Fruit fly (Drosophila melanogaster): ENCODE data around the gene mRpL1.

dm6 chr3R:8349449-8350115 lies 48.3 kb downstream of the mRpL1 start, which contains the start of gene Atg13:
- TF ChIP-seq fru (GFP tag; optimal IDR thresholded peaks at IDR 0.05): no peak
- TF ChIP-seq Vsx2 (GFP tag; optimal IDR thresholded peaks at IDR 0.05; ENCODE audit: partially characterized antibody): no peak
- no peak for TF ChIP-seq Mio (GFP tag; optimal IDR thresholded peaks at IDR 0.05)
- TF ChIP-seq brk (GFP tag; optimal IDR thresholded peaks at IDR 0.05): no peak
- peak; percentile 29 for TF ChIP-seq Sp1 (GFP tag; optimal IDR thresholded peaks at IDR 0.05)
- no peak for TF ChIP-seq OdsH (GFP tag; optimal IDR thresholded peaks at IDR 0.05)
- TF ChIP-seq lola (GFP tag; optimal IDR thresholded peaks at IDR 0.05): no peak
- TF ChIP-seq sv (GFP tag; optimal IDR thresholded peaks at IDR 0.05): peak; percentile 1
- TF ChIP-seq Hr78 (GFP tag; optimal IDR thresholded peaks at IDR 0.05): no peak
- TF ChIP-seq Dif (GFP tag; optimal IDR thresholded peaks at IDR 0.05; ENCODE audit: partially characterized antibody): no peak
- TF ChIP-seq N (GFP tag; optimal IDR thresholded peaks at IDR 0.05): peak; percentile 8
